Worm (Caenorhabditis elegans) whole organism, L2 larva: Measurements from ENCODE around the gene F47B10.6.

Experiments
- R02D3.7 ChIP-seq: fragments of 150-350 bp; optimal IDR thresholded peaks from 2 replicates; lab custom pipeline; 2014; ENCODE audit warnings: missing biosample characterization, missing genetic modification characterization
- nhr-12 ChIP-seq: fragments of 150-350 bp; optimal IDR thresholded peaks from 2 replicates; lab custom pipeline; 2014; ENCODE audit warnings: missing biosample characterization, missing genetic modification characterization

DNA sequence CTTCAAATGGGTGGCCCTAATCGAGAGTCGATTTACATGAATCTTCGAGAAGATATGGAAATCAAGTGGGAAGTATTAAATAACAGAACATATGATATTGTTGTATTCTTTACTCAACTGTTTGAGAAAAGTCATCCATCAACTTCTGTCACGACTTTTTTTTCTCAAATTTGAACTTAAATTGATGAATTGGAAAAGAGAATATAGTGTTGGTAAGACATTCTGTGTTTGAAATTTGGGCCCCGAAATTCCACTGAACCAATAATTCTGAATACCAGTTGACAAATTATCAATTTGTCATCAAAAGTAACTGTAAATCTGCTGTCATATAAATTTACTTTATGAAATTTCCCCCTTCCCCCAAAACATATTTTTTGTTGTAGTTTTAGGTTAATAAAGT is 41.4 kb upstream of the F47B10.6 start:
- TF ChIP-seq R02D3.7 (tag; lab: Kevin White, UChicago) (no peak), nhr-12 (tag; lab: Kevin White, UChicago) (no peak)
